Fruit fly (Drosophila melanogaster): ENCODE measurements around the gene CG4199.

dm6 chrX:2107782-2108409 lies 34.6 kb upstream of the CG4199 start:
- TF ChIP-seq Sin3A (optimal IDR thresholded peaks at IDR 0.05) (no peak), ttk (optimal IDR thresholded peaks at IDR 0.05) (no peak)

Data from Kc167 (cell line).